Worm (Caenorhabditis elegans): ENCODE measurements around the gene sqv-8.

Gene sqv-8

ce11 chrII:9619995-9620535 is 26.7 kb upstream of the sqv-8 start (continued):
- TF ChIP-seq T20F7.1 (GFP tag; optimal IDR thresholded peaks at IDR 0.05) (no peak), T26A8.4 (GFP tag; IDR thresholded peaks at IDR 0.05) (no peak), set-16 (GFP tag; IDR thresholded peaks at IDR 0.05) (no peak), fkh-10 (GFP tag; optimal IDR thresholded peaks at IDR 0.05) (no peak), attf-4 (tag; optimal IDR thresholded peaks at IDR 0.05) (no peak), nhr-76 (tag; optimal IDR thresholded peaks at IDR 0.05) (no peak)

ce11 chrII:9620616-9621015 is 26.2 kb upstream of the sqv-8 start:
- TF ChIP-seq pha-4 (GFP tag; IDR thresholded peaks at IDR 0.05): no peak
- no peak for TF ChIP-seq pha-4 (tag; optimal IDR thresholded peaks at IDR 0.05)
- no peak for TF ChIP-seq dpl-1 (GFP tag; optimal IDR thresholded peaks at IDR 0.05)
- no peak for TF ChIP-seq F49E8.2 (tag; optimal IDR thresholded peaks at IDR 0.05; ENCODE audit: borderline replicate concordance)
- no peak for TF ChIP-seq ceh-28 (tag; optimal IDR thresholded peaks at IDR 0.05)
- TF ChIP-seq vab-7 (GFP tag; IDR thresholded peaks at IDR 0.05): no peak
- TF ChIP-seq attf-4 (tag; optimal IDR thresholded peaks at IDR 0.05): no peak
- peak; percentile 21 for TF ChIP-seq lin-13 (GFP tag; optimal IDR thresholded peaks at IDR 0.05)
- TF ChIP-seq aha-1 (tag): no peak
- TF ChIP-seq dmd-6 (GFP tag; IDR thresholded peaks at IDR 0.05): peak; percentile 89
- TF ChIP-seq tag-97 (GFP tag; IDR thresholded peaks at IDR 0.05): no peak
- no peak for TF ChIP-seq unc-62 (GFP tag; optimal IDR thresholded peaks at IDR 0.05 in 1 of 2)
- TF ChIP-seq unc-62 (tag; optimal IDR thresholded peaks at IDR 0.05): no peak
- TF ChIP-seq zfp-3 (GFP tag; conservative IDR thresholded peaks at IDR 0.05): 0 out of 2 replicates have a peak, but pooled peaks have one; percentile 10
- TF ChIP-seq Y105C5A.15 (GFP tag; IDR thresholded peaks at IDR 0.05): no peak
- 0 out of 2 replicates have a peak, but pooled peaks have one; percentile 10 for TF ChIP-seq lin-1 (GFP tag; IDR thresholded peaks at IDR 0.05)
- TF ChIP-seq F37D6.2 (tag; optimal IDR thresholded peaks at IDR 0.05): no peak
- no peak for TF ChIP-seq jun-1 (tag; optimal IDR thresholded peaks at IDR 0.05)
- TF ChIP-seq nhr-6 (tag; optimal IDR thresholded peaks at IDR 0.05): no peak
- TF ChIP-seq lin-39 (tag; optimal IDR thresholded peaks at IDR 0.05): no peak
- peak; percentile 12 for TF ChIP-seq nhr-102 (tag; optimal IDR thresholded peaks at IDR 0.05)
- no peak for TF ChIP-seq nhr-77 (tag; optimal IDR thresholded peaks at IDR 0.05)
- peak; percentile 76 for TF ChIP-seq php-3 (GFP tag; IDR thresholded peaks at IDR 0.05)
- TF ChIP-seq nhr-28 (tag; optimal IDR thresholded peaks at IDR 0.05): no peak
- TF ChIP-seq ceh-20 (GFP tag; IDR thresholded peaks at IDR 0.05): 0 out of 2 replicates have a peak, but pooled peaks have one; percentile 32
- TF ChIP-seq ztf-7 (tag; optimal IDR thresholded peaks at IDR 0.05): no peak
- TF ChIP-seq Y5F2A.4 (GFP tag; optimal IDR thresholded peaks at IDR 0.05): no peak
- no peak for TF ChIP-seq ZK546.5 (tag; optimal IDR thresholded peaks at IDR 0.05)
- TF ChIP-seq mxl-3 (GFP tag; optimal IDR thresholded peaks at IDR 0.05): no peak
- TF ChIP-seq daf-16 (GFP tag; optimal IDR thresholded peaks at IDR 0.05): no peak
- TF ChIP-seq daf-16 (tag; optimal IDR thresholded peaks at IDR 0.05): peak; percentile 19
- no peak for TF ChIP-seq ceh-44 (GFP tag; IDR thresholded peaks at IDR 0.05)
- no peak for TF ChIP-seq lin-38 (GFP tag; IDR thresholded peaks at IDR 0.05)
- no peak for TF ChIP-seq madf-9 (GFP tag; conservative IDR thresholded peaks at IDR 0.05)
- no peak for TF ChIP-seq snpc-1.2 (GFP tag; IDR thresholded peaks at IDR 0.05)
- no peak for TF ChIP-seq dmd-9 (GFP tag; IDR thresholded peaks at IDR 0.05)
- peak; percentile 65 for TF ChIP-seq T20F7.1 (GFP tag; optimal IDR thresholded peaks at IDR 0.05)
- TF ChIP-seq lim-7 (GFP tag; IDR thresholded peaks at IDR 0.05): no peak
- no peak for TF ChIP-seq zip-2 (tag; optimal IDR thresholded peaks at IDR 0.05)
- TF ChIP-seq sdz-12 (GFP tag; optimal IDR thresholded peaks at IDR 0.05): no peak
- no peak for TF ChIP-seq unc-130 (GFP tag; optimal IDR thresholded peaks at IDR 0.05)
- no peak for TF ChIP-seq nhr-237 (tag; optimal IDR thresholded peaks at IDR 0.05)
- TF ChIP-seq ama-1 (optimal IDR thresholded peaks at IDR 0.05): no peak
- no peak for TF ChIP-seq nhr-111 (GFP tag; optimal IDR thresholded peaks at IDR 0.05)
